Worm (Caenorhabditis elegans) whole organism, L1 larva: Measurements from ENCODE around the gene dhrr-1.

ENCODE experiments used
- C16A3.4 ChIP-seq: fragments of 150-350 bp; optimal IDR thresholded peaks from 2 replicates; lab custom pipeline; 2014; ENCODE audit warnings: missing biosample characterization, missing genetic modification characterization
- C34B4.2 ChIP-seq: sonication (generic microtip); optimal IDR thresholded peaks from 2 replicates; lab custom pipeline; 2017; ENCODE audit warnings: mild to moderate bottlenecking, missing genetic modification characterization, missing compliant biosample characterization
- F16B12.6 ChIP-seq: fragments of 150-350 bp; optimal IDR thresholded peaks from 2 replicates; lab custom pipeline; 2014; ENCODE audit warnings: missing biosample characterization, missing genetic modification characterization
- aha-1 ChIP-seq: fragments of 150-350 bp; optimal IDR thresholded peaks from 2 replicates; lab custom pipeline; 2014; ENCODE audit warnings: missing biosample characterization, missing genetic modification characterization
- blmp-1 ChIP-seq: fragments of 150-350 bp; optimal IDR thresholded peaks from 2 replicates; lab custom pipeline; 2014; ENCODE audit warnings: missing biosample characterization, missing genetic modification characterization
- ceh-88 ChIP-seq: fragments of 200-800 bp; sonication (Bioruptor generic); IDR thresholded peaks from 2 replicates; pipeline ENCODE4 v1.3.6; 2022; ENCODE audit warnings: missing genetic modification characterization, missing compliant biosample characterization
- ceh-90 ChIP-seq: sonication (generic microtip); optimal IDR thresholded peaks from 2 replicates; lab custom pipeline; 2016; ENCODE audit warnings: missing genetic modification characterization, missing compliant biosample characterization
- ces-1 ChIP-seq: fragments of 150-350 bp; optimal IDR thresholded peaks from 2 replicates; lab custom pipeline; 2014; ENCODE audit warnings: missing biosample characterization, missing genetic modification reagents, missing genetic modification characterization
- dpl-1 ChIP-seq, 3 experiments: fragments of 150-350 bp in 2 of 3; sonication (generic microtip) in 1 of 3; optimal IDR thresholded peaks; 2 replicates each; lab custom pipeline; 2014 to 2017; ENCODE audit warnings: missing biosample characterization in 3 of 3, missing genetic modification characterization in 3 of 3, missing genetic modification reagents in 3 of 3
- dsc-1 ChIP-seq: sonication (generic microtip); optimal IDR thresholded peaks from 2 replicates; lab custom pipeline; 2016; ENCODE audit warnings: mild to moderate bottlenecking, missing genetic modification characterization, missing compliant biosample characterization
- efl-1 ChIP-seq, 4 experiments: fragments of 150-350 bp; optimal IDR thresholded peaks in 3 of 4; peaks in 1 of 4; 1 replicate in 1 of 4; 2 replicates in 3 of 4; lab custom pipeline; 2014; ENCODE audit warnings: missing biosample characterization in 2 of 4, missing genetic modification characterization in 2 of 4, missing genetic modification reagents in 2 of 4
- egl-13 ChIP-seq: sonication (generic microtip); optimal IDR thresholded peaks from 2 replicates; lab custom pipeline; 2016; ENCODE audit warnings: missing genotype, missing genetic modification reagents, missing genetic modification characterization, missing compliant biosample characterization
- elt-2 ChIP-seq: sonication (generic microtip); optimal IDR thresholded peaks from 2 replicates; lab custom pipeline; 2016; ENCODE audit warnings: missing genetic modification characterization, mild to moderate bottlenecking, inconsistent platforms, missing compliant biosample characterization, missing genetic modification reagents
- elt-3 ChIP-seq, 6 experiments: fragments of 150-350 bp in 1 of 6; sonication (generic microtip); optimal IDR thresholded peaks; 2 replicates each; lab custom pipeline; 2017 to 2018; ENCODE audit warnings: missing biosample characterization in 6 of 6, missing genetic modification characterization in 6 of 6, inconsistent platforms in 1 of 6
- fkh-10 ChIP-seq: sonication (generic microtip); optimal IDR thresholded peaks from 2 replicates; lab custom pipeline; 2017; ENCODE audit warnings: missing biosample characterization, missing genetic modification reagents, missing genetic modification characterization
- fkh-8 ChIP-seq: sonication (generic microtip); optimal IDR thresholded peaks from 2 replicates; lab custom pipeline; 2016; ENCODE audit warnings: mild to moderate bottlenecking, missing genetic modification characterization, missing compliant biosample characterization
- hlh-4 ChIP-seq: sonication (generic microtip); optimal IDR thresholded peaks from 2 replicates; lab custom pipeline; 2016; ENCODE audit warnings: mild to moderate bottlenecking, missing genetic modification characterization, missing compliant biosample characterization
- irx-1 ChIP-seq: sonication (generic microtip); optimal IDR thresholded peaks from 2 replicates; lab custom pipeline; 2016; ENCODE audit warnings: missing genetic modification characterization, missing compliant biosample characterization
- jun-1 ChIP-seq: fragments of 150-350 bp; optimal IDR thresholded peaks from 2 replicates; lab custom pipeline; 2014; ENCODE audit warnings: missing biosample characterization, missing genetic modification reagents, missing genetic modification characterization
- lin-13 ChIP-seq: fragments of 150-350 bp; optimal IDR thresholded peaks from 2 replicates; lab custom pipeline; 2014; ENCODE audit warnings: missing biosample characterization, missing genetic modification reagents, missing genetic modification characterization
- lin-14 ChIP-seq: fragments of 200-800 bp; sonication (Bioruptor generic); optimal IDR thresholded peaks from 2 replicates; lab custom pipeline; 2018; ENCODE audit warnings: mild to moderate bottlenecking, missing genetic modification characterization, moderate library complexity, missing compliant biosample characterization
- lin-35 ChIP-seq, 2 experiments: fragments of 150-350 bp; optimal IDR thresholded peaks; 2 replicates each; lab custom pipeline; 2014; ENCODE audit warnings: missing biosample characterization in 2 of 2, missing genetic modification characterization in 2 of 2, missing genetic modification reagents in 2 of 2
- lin-39 ChIP-seq: fragments of 150-350 bp; optimal IDR thresholded peaks from 2 replicates; lab custom pipeline; 2014; ENCODE audit warnings: missing biosample characterization, missing genetic modification reagents, missing genetic modification characterization
- lir-3 ChIP-seq: sonication (generic microtip); optimal IDR thresholded peaks from 2 replicates; lab custom pipeline; 2016; ENCODE audit warnings: mild to moderate bottlenecking, missing genetic modification characterization, moderate library complexity, missing compliant biosample characterization; ENCODE audit not compliant: poor library complexity
- lsy-2 ChIP-seq, 2 experiments: fragments of 150-350 bp; optimal IDR thresholded peaks; 2 replicates each; lab custom pipeline; 2014; ENCODE audit warnings: missing biosample characterization in 2 of 2, missing genetic modification characterization in 2 of 2
- mdl-1 ChIP-seq, 2 experiments: fragments of 150-350 bp; optimal IDR thresholded peaks; 2 replicates each; lab custom pipeline; 2014 to 2017; ENCODE audit warnings: missing biosample characterization in 2 of 2, missing genetic modification characterization in 2 of 2, inconsistent platforms in 1 of 2
- mef-2 ChIP-seq: fragments of 150-350 bp; optimal IDR thresholded peaks from 2 replicates; lab custom pipeline; 2014; ENCODE audit warnings: missing biosample characterization, missing genetic modification characterization
- nhr-20 ChIP-seq: sonication (generic microtip); optimal IDR thresholded peaks from 2 replicates; lab custom pipeline; 2016; ENCODE audit warnings: mild to moderate bottlenecking, missing genetic modification characterization, missing compliant biosample characterization
- nhr-28 ChIP-seq: fragments of 150-350 bp; optimal IDR thresholded peaks from 2 replicates; lab custom pipeline; 2014; ENCODE audit warnings: missing biosample characterization, missing genetic modification characterization
- nhr-71 ChIP-seq: sonication (generic microtip); optimal IDR thresholded peaks from 2 replicates; lab custom pipeline; 2016; ENCODE audit warnings: mild to moderate bottlenecking, missing genetic modification characterization, moderate library complexity, missing compliant biosample characterization
- nhr-76 ChIP-seq: sonication (generic microtip); optimal IDR thresholded peaks from 2 replicates; lab custom pipeline; 2017; ENCODE audit warnings: missing biosample characterization, missing genetic modification characterization
- nhr-77 ChIP-seq: fragments of 150-350 bp; optimal IDR thresholded peaks from 2 replicates; lab custom pipeline; 2014; ENCODE audit warnings: missing biosample characterization, missing genetic modification characterization
- nhr-85 ChIP-seq: sonication (generic microtip); peaks from one replicate; lab custom pipeline; 2016; ENCODE audit warnings: missing genetic modification characterization, inconsistent platforms, missing compliant biosample characterization
- nhr-90 ChIP-seq: sonication (generic microtip); optimal IDR thresholded peaks from 2 replicates; lab custom pipeline; 2016; ENCODE audit warnings: mild to moderate bottlenecking, missing genetic modification characterization, missing compliant biosample characterization; ENCODE audit not compliant: poor library complexity
- rnt-1 ChIP-seq: sonication (generic microtip); optimal IDR thresholded peaks from 2 replicates; lab custom pipeline; 2016; ENCODE audit warnings: mild to moderate bottlenecking, missing genetic modification characterization, moderate library complexity, missing compliant biosample characterization
- snpc-4 ChIP-seq: fragments of 150-350 bp; optimal IDR thresholded peaks from 2 replicates; lab custom pipeline; 2014; ENCODE audit warnings: missing biosample characterization, missing genetic modification characterization
- snu-23 ChIP-seq: sonication (generic microtip); optimal IDR thresholded peaks from 2 replicates; lab custom pipeline; 2016; ENCODE audit warnings: missing genetic modification characterization, missing compliant biosample characterization
- sox-4 ChIP-seq: sonication (generic microtip); optimal IDR thresholded peaks from 2 replicates; lab custom pipeline; 2016; ENCODE audit warnings: missing genetic modification characterization, missing compliant biosample characterization
- sptf-1 ChIP-seq: fragments of 150-350 bp; optimal IDR thresholded peaks from 2 replicates; lab custom pipeline; 2014; ENCODE audit warnings: missing biosample characterization, missing genetic modification characterization
- tbx-2 ChIP-seq: sonication (generic microtip); optimal IDR thresholded peaks from 2 replicates; lab custom pipeline; 2016; ENCODE audit warnings: missing genetic modification characterization, missing compliant biosample characterization
- tlp-1 ChIP-seq: fragments of 150-350 bp; optimal IDR thresholded peaks from 2 replicates; lab custom pipeline; 2014; ENCODE audit warnings: missing biosample characterization, missing genetic modification characterization
- unc-30 ChIP-seq: sonication (generic microtip); optimal IDR thresholded peaks from 2 replicates; lab custom pipeline; 2017; ENCODE audit warnings: missing biosample characterization, missing genetic modification characterization
- unc-62 ChIP-seq: fragments of 150-350 bp; optimal IDR thresholded peaks from 2 replicates; lab custom pipeline; 2014; ENCODE audit warnings: missing biosample characterization, missing genetic modification reagents, missing genetic modification characterization
- xbp-1 ChIP-seq: sonication (generic microtip); optimal IDR thresholded peaks from 2 replicates; lab custom pipeline; 2016; ENCODE audit warnings: missing genetic modification characterization, missing compliant biosample characterization
- zag-1 ChIP-seq: fragments of 150-350 bp; optimal IDR thresholded peaks from 2 replicates; lab custom pipeline; 2014; ENCODE audit warnings: missing biosample characterization, missing genetic modification characterization
- zip-4 ChIP-seq: fragments of 200-800 bp; sonication (Bioruptor generic); optimal IDR thresholded peaks from 2 replicates; lab custom pipeline; 2018; ENCODE audit warnings: mild to moderate bottlenecking, missing genetic modification characterization, moderate library complexity, missing compliant biosample characterization

dhrr-1 gene

ce11 chrIII:8984960-8985359 lies 40.5 kb downstream of the dhrr-1 start (continued):
- no peak for TF ChIP-seq sptf-1 (tag; lab: Kevin White, UChicago)
- TF ChIP-seq nhr-77 (tag; lab: Kevin White, UChicago): peak; percentile 82
- no peak for TF ChIP-seq ces-1 (GFP tag; lab: Kevin White, UChicago)
- TF ChIP-seq nhr-85: peak; percentile 80
- peak; percentile 67 for TF ChIP-seq nhr-20 (tag; lab: Kevin White, UChicago)
- peak; percentile 59 for TF ChIP-seq fkh-8
- peak; percentile 45 for TF ChIP-seq blmp-1

- TF ChIP-seq efl-1 (optimal IDR thresholded peaks at IDR 0.05; lab: Kevin White, UChicago): no peak
- peak in 1 of 2 experiments; percentile 41 for TF ChIP-seq efl-1 (GFP tag; optimal IDR thresholded peaks at IDR 0.05 in 1 of 2; lab: Kevin White, UChicago)
- no peak for TF ChIP-seq nhr-76 (tag; lab: Kevin White, UChicago)
- no peak for TF ChIP-seq aha-1 (tag; lab: Kevin White, UChicago)
- TF ChIP-seq zip-4: no peak
- peak in 1 of 3 experiments; percentile 40 for TF ChIP-seq dpl-1 (GFP tag; optimal IDR thresholded peaks at IDR 0.05; lab: Kevin White, UChicago)
- TF ChIP-seq lin-35 (GFP tag; optimal IDR thresholded peaks at IDR 0.05; lab: Kevin White, UChicago): peak in 1 of 2 experiments; percentile 11
- no peak for TF ChIP-seq nhr-28
- TF ChIP-seq C16A3.4 (tag; lab: Kevin White, UChicago): no peak
- TF ChIP-seq zag-1 (tag; lab: Kevin White, UChicago): no peak
- no peak for TF ChIP-seq elt-3 (tag; optimal IDR thresholded peaks at IDR 0.05; lab: Kevin White, UChicago)
- no peak for TF ChIP-seq irx-1 (tag; lab: Kevin White, UChicago)
- no peak for TF ChIP-seq lin-39
- TF ChIP-seq tlp-1 (tag; lab: Kevin White, UChicago): no peak
- no peak for TF ChIP-seq xbp-1 (tag; lab: Kevin White, UChicago)
- TF ChIP-seq ceh-88 (GFP tag; lab: Robert Waterston, UW): no peak
- no peak for TF ChIP-seq unc-30
- TF ChIP-seq jun-1 (tag; lab: Kevin White, UChicago): no peak
- no peak for TF ChIP-seq rnt-1 (tag; lab: Kevin White, UChicago)
- no peak for TF ChIP-seq lsy-2 (tag; optimal IDR thresholded peaks at IDR 0.05; lab: Kevin White, UChicago)
- TF ChIP-seq unc-62: no peak
- no peak for TF ChIP-seq ces-1 (GFP tag; lab: Kevin White, UChicago)
- no peak for TF ChIP-seq lir-3 (tag; lab: Kevin White, UChicago)
- no peak for TF ChIP-seq lin-14
- no peak for TF ChIP-seq mef-2
- peak; percentile 5 for TF ChIP-seq F16B12.6 (tag; lab: Kevin White, UChicago)
- no peak for TF ChIP-seq nhr-85
- TF ChIP-seq fkh-8: no peak
- TF ChIP-seq fkh-10 (GFP tag; lab: Kevin White, UChicago): no peak
- no peak for TF ChIP-seq C34B4.2 (tag; lab: Kevin White, UChicago)
- no peak for TF ChIP-seq dsc-1
- TF ChIP-seq lin-13 (GFP tag; lab: Kevin White, UChicago): no peak
These were observed 41.0 kb downstream of the dhrr-1 start for ce11 chrIII:8985461-8985860.

ce11 chrIII:8985965-8986364 lies 41.5 kb downstream of the dhrr-1 start:
- TF ChIP-seq egl-13 (tag; lab: Kevin White, UChicago): no peak
- peak; percentile 92 for TF ChIP-seq blmp-1
- TF ChIP-seq lsy-2 (tag; optimal IDR thresholded peaks at IDR 0.05; lab: Kevin White, UChicago): no peak
- TF ChIP-seq nhr-90 (tag; lab: Kevin White, UChicago): peak; percentile 31
- no peak for TF ChIP-seq hlh-4
- no peak for TF ChIP-seq jun-1 (tag; lab: Kevin White, UChicago)
- no peak for TF ChIP-seq zag-1 (tag; lab: Kevin White, UChicago)
- TF ChIP-seq mdl-1 (tag; optimal IDR thresholded peaks at IDR 0.05; lab: Kevin White, UChicago): peak in 1 of 2 experiments; percentile 44
- no peak for TF ChIP-seq sptf-1 (tag; lab: Kevin White, UChicago)
- TF ChIP-seq ceh-88 (GFP tag; lab: Robert Waterston, UW): no peak
- TF ChIP-seq nhr-71 (tag; lab: Kevin White, UChicago): peak; percentile 10
- peak; percentile 16 for TF ChIP-seq fkh-8
- no peak for TF ChIP-seq ceh-90 (tag; lab: Kevin White, UChicago)
- TF ChIP-seq snpc-4 (tag; lab: Kevin White, UChicago): no peak
- peak; percentile 13 for TF ChIP-seq snu-23 (GFP tag; lab: Kevin White, UChicago)
- TF ChIP-seq elt-2 (tag; lab: Kevin White, UChicago): peak; percentile 41
- TF ChIP-seq lin-39: no peak
- no peak for TF ChIP-seq fkh-10 (GFP tag; lab: Kevin White, UChicago)
- TF ChIP-seq lin-14: peak; percentile 61
- no peak for TF ChIP-seq sox-4 (tag; lab: Kevin White, UChicago)
- TF ChIP-seq tbx-2 (tag; lab: Kevin White, UChicago): peak; percentile 42
- TF ChIP-seq lin-35 (GFP tag; optimal IDR thresholded peaks at IDR 0.05; lab: Kevin White, UChicago): peak in 1 of 2 experiments; percentile 54
- TF ChIP-seq efl-1 (optimal IDR thresholded peaks at IDR 0.05; lab: Kevin White, UChicago): no peak
- TF ChIP-seq efl-1 (GFP tag; optimal IDR thresholded peaks at IDR 0.05 in 1 of 2; lab: Kevin White, UChicago): peak in 1 of 2 experiments; percentile 76
- peak; percentile 49 for TF ChIP-seq nhr-85
- TF ChIP-seq C34B4.2 (tag; lab: Kevin White, UChicago): no peak
- TF ChIP-seq nhr-28: no peak
- peak; percentile 4 for TF ChIP-seq dsc-1
- TF ChIP-seq nhr-20 (tag; lab: Kevin White, UChicago): peak; percentile 8
- TF ChIP-seq elt-3 (tag; optimal IDR thresholded peaks at IDR 0.05; lab: Kevin White, UChicago): peak in 1 of 6 experiments; percentile 62
